Worm (Caenorhabditis elegans): ENCODE results near the gene fat-2.
A peak's percentile ranks its signal among the peaks of the same experiment; 100 is the strongest.

The fat-2 gene

DNA sequence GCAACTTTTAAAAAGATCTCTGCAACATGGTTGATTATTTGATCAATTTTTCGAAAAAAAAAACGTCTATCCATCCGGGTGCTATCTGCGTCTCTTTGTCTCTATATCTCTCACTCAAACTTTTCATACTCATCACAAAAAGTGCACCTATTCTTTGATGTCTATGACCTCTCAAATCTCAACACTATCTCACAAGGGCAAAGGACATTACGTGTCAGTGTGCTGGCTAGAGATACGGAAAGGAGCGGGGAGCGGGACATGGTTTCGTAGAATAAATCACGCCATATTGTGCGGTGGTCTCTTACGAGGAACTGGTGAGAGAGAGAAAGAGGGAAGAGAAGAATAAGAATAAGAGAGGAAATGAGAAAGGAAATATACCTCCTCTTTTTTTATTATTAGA, 1.2 kb upstream of the fat-2 start (continued):
- TF ChIP-seq rbr-2 (tag; optimal IDR thresholded peaks at IDR 0.05) (peak; percentile 60), F44E2.7 (GFP tag; IDR thresholded peaks at IDR 0.05) (no peak), mes-2 (tag; optimal IDR thresholded peaks at IDR 0.05; ENCODE audit: poor library complexity, severe bottlenecking) (peak; percentile 78), ceh-44 (GFP tag; IDR thresholded peaks at IDR 0.05) (no peak), Y48G9A.11 (GFP tag; IDR thresholded peaks at IDR 0.05) (no peak), dmd-8 (GFP tag; IDR thresholded peaks at IDR 0.05) (no peak), nhr-6 (tag; optimal IDR thresholded peaks at IDR 0.05) (peak; percentile 88), nhr-25 (tag; optimal IDR thresholded peaks at IDR 0.05; ENCODE audit: borderline replicate concordance, insufficient read depth) (peak; percentile 58), mxl-2 (GFP tag; conservative IDR thresholded peaks at IDR 0.05) (no peak), lsy-2 (tag; optimal IDR thresholded peaks at IDR 0.05) (peak; percentile 64 to 84), Y105C5A.15 (GFP tag; IDR thresholded peaks at IDR 0.05) (0 out of 2 replicates have a peak, but pooled peaks have one; percentile 34), fos-1 (tag; optimal IDR thresholded peaks at IDR 0.05) (no peak), nhr-77 (tag; optimal IDR thresholded peaks at IDR 0.05) (peak; percentile 81), ztf-11 (tag; optimal IDR thresholded peaks at IDR 0.05) (no peak), nhr-111 (GFP tag; optimal IDR thresholded peaks at IDR 0.05) (no peak), lim-7 (GFP tag; IDR thresholded peaks at IDR 0.05) (no peak), skn-1 (tag; optimal IDR thresholded peaks at IDR 0.05) (no peak), nhr-11 (tag; optimal IDR thresholded peaks at IDR 0.05) (peak; percentile 86), mep-1 (tag; optimal IDR thresholded peaks at IDR 0.05) (peak; percentile 90), gei-8 (GFP tag; optimal IDR thresholded peaks at IDR 0.05) (no peak), Y5F2A.4 (GFP tag; optimal IDR thresholded peaks at IDR 0.05) (no peak), unc-130 (GFP tag; optimal IDR thresholded peaks at IDR 0.05) (no peak), nhr-28 (tag; optimal IDR thresholded peaks at IDR 0.05) (peak; percentile 94), nhr-102 (tag; optimal IDR thresholded peaks at IDR 0.05) (peak; percentile 82), nhr-10 (tag; optimal IDR thresholded peaks at IDR 0.05) (peak; percentile 80), zfp-3 (GFP tag; conservative IDR thresholded peaks at IDR 0.05) (0 out of 2 replicates have a peak, but pooled peaks have one; percentile 54), tra-1 (GFP tag; IDR thresholded peaks at IDR 0.05) (peak; percentile 77), spr-1 (tag; optimal IDR thresholded peaks at IDR 0.05) (no peak), daf-16 (GFP tag; optimal IDR thresholded peaks at IDR 0.05) (peak; percentile 19 to 20), daf-16 (tag; optimal IDR thresholded peaks at IDR 0.05) (peak; percentile 78), duxl-1 (tag; optimal IDR thresholded peaks at IDR 0.05; ENCODE audit: poor library complexity) (no peak), ztf-7 (tag; optimal IDR thresholded peaks at IDR 0.05) (peak; percentile 82), fkh-10 (GFP tag; optimal IDR thresholded peaks at IDR 0.05) (peak; percentile 7), T26A8.4 (GFP tag; IDR thresholded peaks at IDR 0.05) (peak; percentile 46), lir-3 (tag; optimal IDR thresholded peaks at IDR 0.05) (no peak), T20F7.1 (GFP tag; optimal IDR thresholded peaks at IDR 0.05) (peak; percentile 65), dve-1 (tag; optimal IDR thresholded peaks at IDR 0.05; ENCODE audit: insufficient read depth) (peak; percentile 97), hlh-30 (tag; optimal IDR thresholded peaks at IDR 0.05; ENCODE audit: insufficient read depth) (peak; percentile 88), mdt-29 (GFP tag; IDR thresholded peaks at IDR 0.05) (peak; percentile 91)

DNA sequence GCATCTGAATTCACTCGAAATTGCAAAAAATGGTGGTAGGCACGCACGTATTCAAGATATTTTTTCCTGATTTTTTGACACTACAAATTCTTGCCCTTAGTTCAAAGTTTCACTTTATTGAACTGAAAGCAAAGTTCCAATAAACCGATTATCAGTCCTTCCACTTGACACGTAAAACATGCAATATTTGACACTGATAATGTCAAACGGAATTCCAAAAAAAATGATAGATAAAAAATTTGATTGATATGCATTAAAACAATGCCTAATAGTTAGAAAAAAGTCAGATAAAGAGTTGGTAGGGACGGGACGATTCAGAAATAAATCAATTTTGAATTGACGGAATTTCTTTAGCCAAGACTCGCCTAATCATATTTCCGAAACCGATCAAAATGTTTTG, 3.4 kb downstream of the fat-2 start:
- TF ChIP-seq lin-1 (GFP tag; IDR thresholded peaks at IDR 0.05): peak; percentile 60; the same call in 1 of the 2 replicates
- no peak for TF ChIP-seq attf-4 (tag; optimal IDR thresholded peaks at IDR 0.05)
- TF ChIP-seq pha-4 (GFP tag; IDR thresholded peaks at IDR 0.05): no peak
- TF ChIP-seq pha-4 (tag; optimal IDR thresholded peaks at IDR 0.05): no peak
- TF ChIP-seq snpc-1.2 (GFP tag; IDR thresholded peaks at IDR 0.05): no peak
- no peak for TF ChIP-seq Y105C5A.15 (GFP tag; IDR thresholded peaks at IDR 0.05)
- TF ChIP-seq nhr-10 (tag; optimal IDR thresholded peaks at IDR 0.05): no peak
- TF ChIP-seq mes-2 (tag; optimal IDR thresholded peaks at IDR 0.05; ENCODE audit: poor library complexity, severe bottlenecking): no peak
- no peak for TF ChIP-seq cey-2 (tag; optimal IDR thresholded peaks at IDR 0.05; ENCODE audit: borderline replicate concordance, insufficient read depth)
- TF ChIP-seq lin-38 (GFP tag; IDR thresholded peaks at IDR 0.05): no peak
- peak; percentile 96 for TF ChIP-seq pqm-1 (tag; optimal IDR thresholded peaks at IDR 0.05)
- TF ChIP-seq tra-1 (GFP tag; IDR thresholded peaks at IDR 0.05): peak; percentile 72; the same call in 1 of the 2 replicates
- TF ChIP-seq nhr-28 (tag; optimal IDR thresholded peaks at IDR 0.05): peak; percentile 89
- TF ChIP-seq dmd-9 (GFP tag; IDR thresholded peaks at IDR 0.05): no peak
- no peak for TF ChIP-seq zfp-3 (GFP tag; conservative IDR thresholded peaks at IDR 0.05)
- TF ChIP-seq set-16 (GFP tag; IDR thresholded peaks at IDR 0.05): no peak
- no peak for TF ChIP-seq Y5F2A.4 (GFP tag; optimal IDR thresholded peaks at IDR 0.05)
- peak; percentile 35 for TF ChIP-seq T20F7.1 (GFP tag; optimal IDR thresholded peaks at IDR 0.05)
- no peak for TF ChIP-seq mep-1 (tag; optimal IDR thresholded peaks at IDR 0.05)
- TF ChIP-seq ama-1 (optimal IDR thresholded peaks at IDR 0.05): no peak
- peak; percentile 91 for TF ChIP-seq nhr-77 (tag; optimal IDR thresholded peaks at IDR 0.05)
- no peak for TF ChIP-seq daf-8 (GFP tag; IDR thresholded peaks at IDR 0.05)

Data from whole organism, L4 larva.